Worm (Caenorhabditis elegans): Measurements from ENCODE around the gene wsp-1.

wsp-1 gene

DNA sequence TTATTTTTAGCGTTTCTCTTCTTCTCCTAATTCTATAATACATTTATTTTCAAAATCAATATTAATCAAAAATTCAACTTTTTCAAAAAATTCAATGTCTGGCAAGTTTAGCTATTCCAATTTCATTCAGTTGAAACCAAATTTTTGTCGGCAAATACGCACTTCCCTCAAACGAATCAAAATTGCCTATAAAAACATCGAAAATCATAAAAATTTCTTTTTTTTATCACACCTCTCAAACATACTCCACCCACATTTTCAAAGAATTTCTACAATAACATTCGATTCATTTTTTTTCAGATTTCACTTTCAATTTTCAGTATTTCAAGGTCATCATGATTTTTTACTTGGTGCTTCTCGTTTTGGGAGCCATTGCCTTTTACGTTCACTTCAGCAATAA, 39.7 kb downstream of the wsp-1 start, which contains the start of gene faah-1:
Gene faah-1 (plus strand): TSS at position 301 of the 400 bp plus-strand sequence.
- TF ChIP-seq hlh-1 (tag; optimal IDR thresholded peaks at IDR 0.05) (no peak), snpc-4 (tag; optimal IDR thresholded peaks at IDR 0.05) (no peak), sem-2 (GFP tag; optimal IDR thresholded peaks at IDR 0.05) (no peak), blmp-1 (tag; optimal IDR thresholded peaks at IDR 0.05) (no peak), ceh-43 (GFP tag; optimal IDR thresholded peaks at IDR 0.05) (no peak), nhr-2 (tag; optimal IDR thresholded peaks at IDR 0.05) (no peak), elt-1 (tag; optimal IDR thresholded peaks at IDR 0.05; ENCODE audit: borderline replicate concordance, insufficient read depth) (no peak), pha-4 (tag; optimal IDR thresholded peaks at IDR 0.05) (no peak), mab-5 (tag; optimal IDR thresholded peaks at IDR 0.05) (no peak), nhr-28 (tag; optimal IDR thresholded peaks at IDR 0.05) (no peak), tbx-8 (GFP tag; optimal IDR thresholded peaks at IDR 0.05) (no peak), bed-3 (GFP tag; optimal IDR thresholded peaks at IDR 0.05) (no peak), ham-2 (GFP tag; optimal IDR thresholded peaks at IDR 0.05) (no peak), nhr-76 (tag; optimal IDR thresholded peaks at IDR 0.05) (no peak), unc-62 (GFP tag; optimal IDR thresholded peaks at IDR 0.05) (no peak), unc-39 (tag; optimal IDR thresholded peaks at IDR 0.05) (no peak), nhr-237 (tag; optimal IDR thresholded peaks at IDR 0.05) (no peak)

DNA sequence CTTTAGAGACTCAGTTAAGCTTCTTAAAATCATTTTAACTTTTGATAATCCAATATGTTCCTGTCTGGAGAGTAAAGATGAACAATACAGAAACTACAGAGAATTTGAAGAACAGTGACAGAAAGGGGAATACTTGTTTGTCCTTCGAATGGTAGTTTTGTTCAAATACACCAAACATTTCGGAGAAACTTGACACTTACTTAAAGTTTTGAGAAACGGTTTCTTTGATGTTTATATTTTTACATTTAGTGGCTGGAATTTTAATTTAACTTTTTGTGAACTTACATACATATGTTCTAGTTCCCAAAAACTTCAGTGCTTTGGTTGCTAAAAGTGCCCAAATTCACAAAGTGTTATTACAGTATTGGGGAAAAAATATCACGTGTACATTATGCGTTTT, 41.6 kb downstream of the wsp-1 start, which contains the start of gene B0218.5:
Gene B0218.5 (minus strand): TSS at position 101 of the 400 bp plus-strand sequence.
- TF ChIP-seq ztf-11 (tag; optimal IDR thresholded peaks at IDR 0.05): no peak
- no peak for TF ChIP-seq drap-1 (GFP tag; optimal IDR thresholded peaks at IDR 0.05)
- TF ChIP-seq sem-2 (GFP tag; optimal IDR thresholded peaks at IDR 0.05): no peak
- TF ChIP-seq ces-1 (GFP tag; optimal IDR thresholded peaks at IDR 0.05): no peak
- no peak for TF ChIP-seq hlh-1 (tag; optimal IDR thresholded peaks at IDR 0.05)
- TF ChIP-seq elt-1 (tag; optimal IDR thresholded peaks at IDR 0.05; ENCODE audit: borderline replicate concordance, insufficient read depth): no peak
- no peak for TF ChIP-seq bed-3 (GFP tag; optimal IDR thresholded peaks at IDR 0.05)

DNA sequence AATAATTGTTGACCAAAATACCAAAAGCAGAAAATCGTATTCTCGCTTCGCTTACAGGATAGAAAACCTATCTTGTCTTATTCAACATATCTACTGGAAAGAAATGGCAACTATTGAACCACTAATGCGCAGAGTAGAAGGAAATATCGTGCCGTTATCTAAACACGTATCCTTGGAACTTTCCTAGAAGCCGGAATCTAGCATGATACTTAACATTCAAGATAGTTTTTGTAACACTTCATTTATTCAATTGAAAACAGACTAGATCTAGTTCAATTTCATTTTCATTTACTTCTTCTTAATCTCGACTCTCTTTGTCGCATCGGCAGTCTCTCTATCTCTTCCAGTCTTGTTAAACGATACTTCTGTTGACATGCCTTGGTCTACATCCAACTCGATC, 43.8 kb downstream of the wsp-1 start:
- TF ChIP-seq sem-2 (GFP tag; optimal IDR thresholded peaks at IDR 0.05) (no peak), mab-5 (tag; optimal IDR thresholded peaks at IDR 0.05) (no peak), tbx-8 (GFP tag; optimal IDR thresholded peaks at IDR 0.05) (no peak), lin-13 (tag; optimal IDR thresholded peaks at IDR 0.05) (no peak), ceh-83 (GFP tag; optimal IDR thresholded peaks at IDR 0.05) (no peak), ceh-43 (GFP tag; optimal IDR thresholded peaks at IDR 0.05) (no peak), sptf-1 (tag; optimal IDR thresholded peaks at IDR 0.05) (no peak), ces-1 (GFP tag; optimal IDR thresholded peaks at IDR 0.05) (no peak), unc-120 (tag; optimal IDR thresholded peaks at IDR 0.05; ENCODE audit: poor library complexity, severe bottlenecking) (no peak), pha-4 (tag; optimal IDR thresholded peaks at IDR 0.05) (no peak), unc-62 (GFP tag; optimal IDR thresholded peaks at IDR 0.05) (no peak), lsy-2 (tag; optimal IDR thresholded peaks at IDR 0.05) (no peak), nhr-12 (tag; optimal IDR thresholded peaks at IDR 0.05) (no peak), hlh-1 (tag; optimal IDR thresholded peaks at IDR 0.05) (no peak), mep-1 (tag; optimal IDR thresholded peaks at IDR 0.05) (no peak), nhr-2 (tag; optimal IDR thresholded peaks at IDR 0.05) (no peak), drap-1 (GFP tag; optimal IDR thresholded peaks at IDR 0.05) (no peak), blmp-1 (tag; optimal IDR thresholded peaks at IDR 0.05) (no peak), elt-1 (tag; optimal IDR thresholded peaks at IDR 0.05; ENCODE audit: borderline replicate concordance, insufficient read depth) (no peak), unc-39 (tag; optimal IDR thresholded peaks at IDR 0.05) (no peak)

ce11 chrIV:8153163-8153562, 45.6 kb downstream of the wsp-1 start:
- TF ChIP-seq unc-120 (tag; optimal IDR thresholded peaks at IDR 0.05; ENCODE audit: poor library complexity, severe bottlenecking) (no peak), blmp-1 (tag; optimal IDR thresholded peaks at IDR 0.05) (no peak), sptf-1 (tag; optimal IDR thresholded peaks at IDR 0.05) (no peak), nhr-12 (tag; optimal IDR thresholded peaks at IDR 0.05) (no peak), ceh-43 (GFP tag; optimal IDR thresholded peaks at IDR 0.05) (no peak)

DNA sequence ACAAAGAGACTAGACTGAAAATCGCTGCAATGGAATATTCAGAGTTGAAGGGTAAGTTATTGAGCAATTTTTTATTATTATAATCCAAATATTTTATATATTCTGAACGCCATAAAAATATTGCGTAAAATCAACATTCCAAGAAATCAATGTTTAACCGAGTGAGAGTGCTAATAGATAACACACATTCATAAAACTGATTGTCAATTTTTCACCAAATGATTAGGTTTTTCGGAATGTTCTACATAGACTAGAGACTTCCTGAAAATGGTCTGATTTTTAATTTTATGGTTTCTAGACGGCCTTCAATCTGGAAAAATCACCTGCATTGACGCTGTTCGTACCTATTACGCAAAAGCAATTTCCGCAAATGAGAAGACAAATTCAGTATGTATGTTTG, 46.1 kb downstream of the wsp-1 start:
- no peak for TF ChIP-seq unc-39 (tag; optimal IDR thresholded peaks at IDR 0.05)
- no peak for TF ChIP-seq blmp-1 (tag; optimal IDR thresholded peaks at IDR 0.05)
- TF ChIP-seq nhr-237 (tag; optimal IDR thresholded peaks at IDR 0.05): no peak
- TF ChIP-seq nhr-2 (tag; optimal IDR thresholded peaks at IDR 0.05): no peak
- TF ChIP-seq unc-62 (GFP tag; optimal IDR thresholded peaks at IDR 0.05): no peak
- TF ChIP-seq ceh-43 (GFP tag; optimal IDR thresholded peaks at IDR 0.05): no peak

ce11 chrIV:8152145-8152544, 46.6 kb downstream of the wsp-1 start, which contains the start of gene faah-2:
Gene faah-2, plus strand, starts transcription at chrIV:8152445.
- TF ChIP-seq ceh-83 (GFP tag; optimal IDR thresholded peaks at IDR 0.05) (no peak), lin-13 (tag; optimal IDR thresholded peaks at IDR 0.05) (no peak), nhr-237 (tag; optimal IDR thresholded peaks at IDR 0.05) (no peak), lsy-2 (tag; optimal IDR thresholded peaks at IDR 0.05) (no peak), tbx-8 (GFP tag; optimal IDR thresholded peaks at IDR 0.05) (no peak), nhr-12 (tag; optimal IDR thresholded peaks at IDR 0.05) (no peak), unc-39 (tag; optimal IDR thresholded peaks at IDR 0.05) (no peak), ztf-11 (tag; optimal IDR thresholded peaks at IDR 0.05) (no peak), mep-1 (tag; optimal IDR thresholded peaks at IDR 0.05) (no peak), nhr-76 (tag; optimal IDR thresholded peaks at IDR 0.05) (no peak), elt-3 (tag; optimal IDR thresholded peaks at IDR 0.05) (no peak), sptf-1 (tag; optimal IDR thresholded peaks at IDR 0.05) (no peak), M03D4.4 (tag; optimal IDR thresholded peaks at IDR 0.05) (no peak), nhr-28 (tag; optimal IDR thresholded peaks at IDR 0.05) (no peak)
